Fruit fly (Drosophila melanogaster) whole organism, embryonic: Measurements from ENCODE around the gene Pvr.

Source experiments
- ATbp ChIP-seq: fragments of 200-800 bp; sonication (Bioruptor generic); optimal IDR thresholded peaks from 2 replicates; lab custom pipeline; 2017; ENCODE audit warnings: missing biosample characterization, mild to moderate bottlenecking, missing genetic modification characterization, missing genetic modification reagents
- Atf3 ChIP-seq: fragments of 200-800 bp; sonication (Bioruptor generic); optimal IDR thresholded peaks from 3 replicates; lab custom pipeline; 2016; ENCODE audit warnings: missing biosample characterization, missing genetic modification characterization
- Atf6 ChIP-seq: fragments of 200-800 bp; sonication (Bioruptor generic); IDR thresholded peaks from 2 replicates; pipeline ENCODE4 v1.3.6; 2022; ENCODE audit warnings: missing biosample characterization, missing genetic modification characterization
- BtbVII ChIP-seq: fragments of 200-800 bp; sonication (Bioruptor generic); optimal IDR thresholded peaks from 3 replicates; lab custom pipeline; 2017; ENCODE audit warnings: missing biosample characterization, mild to moderate bottlenecking, missing genetic modification characterization
- C15 ChIP-seq: fragments of 200-800 bp; sonication (Bioruptor generic); IDR thresholded peaks from 3 replicates; pipeline ENCODE4 v1.3.6; 2022; ENCODE audit warnings: missing biosample characterization, missing genetic modification characterization
- CG1024 ChIP-seq: fragments of 200-800 bp; sonication (Bioruptor generic); IDR thresholded peaks from 2 replicates; pipeline ENCODE4 v1.3.6; 2022; ENCODE audit warnings: missing biosample characterization, missing genetic modification characterization
- CG10274 ChIP-seq: fragments of 200-800 bp; sonication (Bioruptor generic); optimal IDR thresholded peaks from 3 replicates; lab custom pipeline; 2017; ENCODE audit warnings: missing biosample characterization, mild to moderate bottlenecking, missing genetic modification characterization
- CG10431 ChIP-seq: fragments of 200-800 bp; sonication (Bioruptor generic); optimal IDR thresholded peaks from 3 replicates; lab custom pipeline; 2018; ENCODE audit warnings: missing biosample characterization, mild to moderate bottlenecking, missing genetic modification characterization
- CG11398 ChIP-seq: fragments of 200-800 bp; sonication (Bioruptor generic); optimal IDR thresholded peaks from 2 replicates; lab custom pipeline; 2016; ENCODE audit warnings: missing biosample characterization, missing genetic modification characterization
- CG1233 ChIP-seq: fragments of 200-800 bp; sonication (Bioruptor generic); optimal IDR thresholded peaks from 4 replicates; lab custom pipeline; 2018; ENCODE audit warnings: missing biosample characterization, mild to moderate bottlenecking, missing genetic modification characterization
- CG14050 ChIP-seq: fragments of 200-800 bp; sonication (Bioruptor generic); IDR thresholded peaks from 3 replicates; pipeline ENCODE4 v1.3.6; 2022; ENCODE audit warnings: missing biosample characterization, missing genetic modification characterization
- CG14667 ChIP-seq: fragments of 200-800 bp; sonication (Bioruptor generic); IDR thresholded peaks from 2 replicates; pipeline ENCODE4 v1.3.6; 2022; ENCODE audit warnings: missing biosample characterization, missing genetic modification characterization
- CG1792 ChIP-seq: fragments of 200-800 bp; sonication (Bioruptor generic); optimal IDR thresholded peaks from 2 replicates; lab custom pipeline; 2016; ENCODE audit warnings: missing biosample characterization, missing genetic modification characterization
- CG18599 ChIP-seq: fragments of 200-800 bp; sonication (Bioruptor generic); optimal IDR thresholded peaks from 3 replicates; lab custom pipeline; 2017; ENCODE audit warnings: missing biosample characterization, missing genetic modification characterization, mild to moderate bottlenecking, moderate library complexity, missing genetic modification reagents
- CG2199 ChIP-seq: fragments of 200-800 bp; sonication (Bioruptor generic); IDR thresholded peaks from 3 replicates; pipeline ENCODE4 v1.3.6; 2022; ENCODE audit warnings: missing biosample characterization, missing genetic modification characterization
- CG31388 ChIP-seq: fragments of 200-800 bp; sonication (Bioruptor generic); optimal IDR thresholded peaks from 2 replicates; lab custom pipeline; 2016; ENCODE audit warnings: missing biosample characterization, missing genetic modification characterization
- CG3407 ChIP-seq: fragments of 200-800 bp; sonication (Bioruptor generic); optimal IDR thresholded peaks from 2 replicates; lab custom pipeline; 2018; ENCODE audit warnings: missing biosample characterization, mild to moderate bottlenecking, missing genetic modification characterization
- CG34376 ChIP-seq: fragments of 200-800 bp; sonication (Bioruptor generic); optimal IDR thresholded peaks from 2 replicates; lab custom pipeline; 2018; ENCODE audit warnings: missing biosample characterization, mild to moderate bottlenecking, missing genetic modification characterization
- CG3847 ChIP-seq: fragments of 200-800 bp; sonication (Bioruptor generic); IDR thresholded peaks from 2 replicates; pipeline ENCODE4 v1.3.6; 2022; ENCODE audit warnings: missing biosample characterization, missing genetic modification characterization
- CG3995 ChIP-seq: fragments of 200-800 bp; sonication (Bioruptor generic); optimal IDR thresholded peaks from 3 replicates; lab custom pipeline; 2016; ENCODE audit warnings: missing biosample characterization, missing genetic modification characterization
- CG6854 ChIP-seq: fragments of 200-800 bp; sonication (Bioruptor generic); optimal IDR thresholded peaks from 3 replicates; lab custom pipeline; 2017; ENCODE audit warnings: missing biosample characterization, mild to moderate bottlenecking, missing genetic modification characterization
- CHES-1-like ChIP-seq: fragments of 200-800 bp; sonication (Bioruptor generic); optimal IDR thresholded peaks from 2 replicates; lab custom pipeline; 2016; ENCODE audit warnings: missing biosample characterization, missing genetic modification characterization
- CoRest ChIP-seq: fragments of 200-800 bp; sonication (Bioruptor generic); optimal IDR thresholded peaks from 3 replicates; lab custom pipeline; 2018; ENCODE audit warnings: missing biosample characterization, mild to moderate bottlenecking, missing genetic modification characterization, moderate library complexity
- CrebB ChIP-seq: fragments of 200-800 bp; sonication (Bioruptor generic); optimal IDR thresholded peaks from 3 replicates; lab custom pipeline; 2018; ENCODE audit warnings: missing biosample characterization, mild to moderate bottlenecking, missing genetic modification characterization
- D19A ChIP-seq: fragments of 200-800 bp; optimal IDR thresholded peaks from 3 replicates; lab custom pipeline; 2019; ENCODE audit warnings: missing biosample characterization, mild to moderate bottlenecking, missing genetic modification characterization, moderate library complexity
- GATAe ChIP-seq: fragments of 200-800 bp; sonication (Bioruptor generic); conservative IDR thresholded peaks from 2 replicates; pipeline ENCODE4 v1.3.6; 2022; ENCODE audit warnings: missing biosample characterization, missing genetic modification characterization
- Gsc ChIP-seq: fragments of 200-800 bp; sonication (Bioruptor generic); IDR thresholded peaks from 2 replicates; pipeline ENCODE4 v1.3.6; 2022; ENCODE audit warnings: missing biosample characterization, missing genetic modification characterization
- H15 ChIP-seq: fragments of 200-800 bp; sonication (Bioruptor generic); IDR thresholded peaks from 3 replicates; pipeline ENCODE4 v1.3.6; 2022; ENCODE audit warnings: missing biosample characterization, missing genetic modification characterization
- HLH4C ChIP-seq: fragments of 200-800 bp; sonication (Bioruptor generic); IDR thresholded peaks from 3 replicates; pipeline ENCODE4 v1.3.6; 2022; ENCODE audit warnings: missing biosample characterization, missing genetic modification characterization; ENCODE audit not compliant: partially characterized antibody
- Hr3 ChIP-seq: fragments of 200-800 bp; sonication (Bioruptor generic); optimal IDR thresholded peaks from 3 replicates; lab custom pipeline; 2016; ENCODE audit warnings: missing biosample characterization, missing genetic modification characterization
- MESR4 ChIP-seq: fragments of 200-800 bp; sonication (Bioruptor generic); optimal IDR thresholded peaks from 2 replicates; lab custom pipeline; 2018; ENCODE audit warnings: missing biosample characterization, mild to moderate bottlenecking, missing genetic modification characterization, moderate library complexity
- Sox102F ChIP-seq: fragments of 200-800 bp; sonication (Bioruptor generic); optimal IDR thresholded peaks from 2 replicates; lab custom pipeline; 2018; ENCODE audit warnings: missing biosample characterization, mild to moderate bottlenecking, missing genetic modification characterization, moderate library complexity
- Tbp ChIP-seq: fragments of >200 bp; optimal IDR thresholded peaks from 2 replicates; lab custom pipeline; 2018; ENCODE audit warnings: missing biosample characterization, missing genetic modification characterization
- aop ChIP-seq: fragments of 200-800 bp; sonication (Bioruptor generic); IDR thresholded peaks from 2 replicates; pipeline ENCODE4 v1.3.6; 2022; ENCODE audit warnings: missing biosample characterization, missing genetic modification characterization
- ap ChIP-seq: fragments of 200-800 bp; sonication (Bioruptor generic); IDR thresholded peaks from 2 replicates; pipeline ENCODE4 v1.3.6; 2022; ENCODE audit warnings: missing biosample characterization, missing genetic modification characterization
- bbx ChIP-seq: fragments of 200-800 bp; sonication (Bioruptor generic); IDR thresholded peaks from 2 replicates; pipeline ENCODE4 v1.3.6; 2022; ENCODE audit warnings: missing biosample characterization, missing genetic modification characterization; ENCODE audit not compliant: partially characterized antibody
- dati ChIP-seq: fragments of 200-800 bp; sonication (Bioruptor generic); IDR thresholded peaks from 2 replicates; pipeline ENCODE4 v1.3.6; 2022; ENCODE audit warnings: missing biosample characterization, missing genetic modification characterization
- emc ChIP-seq: fragments of 200-800 bp; sonication (Bioruptor generic); optimal IDR thresholded peaks from 2 replicates; lab custom pipeline; 2016; ENCODE audit warnings: missing biosample characterization, missing genetic modification characterization
- ems ChIP-seq: fragments of 200-800 bp; sonication (Bioruptor generic); optimal IDR thresholded peaks from 3 replicates; lab custom pipeline; 2016; ENCODE audit warnings: missing biosample characterization, missing genetic modification characterization
- esg ChIP-seq: fragments of 200-800 bp; sonication (Bioruptor generic); conservative IDR thresholded peaks from 2 replicates; pipeline ENCODE4 v1.3.6; 2022; ENCODE audit warnings: missing biosample characterization, missing genetic modification characterization
- ewg ChIP-seq: fragments of 200-800 bp; sonication (Bioruptor generic); optimal IDR thresholded peaks from 3 replicates; lab custom pipeline; 2017; ENCODE audit warnings: mild to moderate bottlenecking, missing biosample characterization, missing genetic modification reagents, missing genetic modification characterization
- gfzf ChIP-seq: fragments of 200-800 bp; sonication (Bioruptor generic); optimal IDR thresholded peaks from 2 replicates; lab custom pipeline; 2016; ENCODE audit warnings: missing biosample characterization, mild to moderate bottlenecking, missing genetic modification characterization, moderate library complexity
- gt ChIP-seq: fragments of 200-800 bp; sonication (Bioruptor generic); IDR thresholded peaks from 2 replicates; pipeline ENCODE4 v1.3.6; 2022; ENCODE audit warnings: missing biosample characterization, missing genetic modification characterization
- hth ChIP-seq: fragments of >200 bp; optimal IDR thresholded peaks from 2 replicates; lab custom pipeline; 2017; ENCODE audit warnings: inconsistent platforms
- jigr1 ChIP-seq: fragments of 200-800 bp; sonication (Bioruptor generic); IDR thresholded peaks from 3 replicates; pipeline ENCODE4 v1.3.6; 2022; ENCODE audit warnings: missing biosample characterization, missing genetic modification characterization
- jing ChIP-seq: fragments of 200-800 bp; sonication (Bioruptor generic); optimal IDR thresholded peaks from 2 replicates; lab custom pipeline; 2018; ENCODE audit warnings: missing biosample characterization, mild to moderate bottlenecking, missing genetic modification characterization
- oc ChIP-seq: fragments of 200-800 bp; sonication (Bioruptor generic); optimal IDR thresholded peaks from 2 replicates; lab custom pipeline; 2018; ENCODE audit warnings: missing biosample characterization, mild to moderate bottlenecking, missing genetic modification characterization, moderate library complexity
- org-1 ChIP-seq: fragments of 200-800 bp; sonication (Bioruptor generic); optimal IDR thresholded peaks from 2 replicates; lab custom pipeline; 2017; ENCODE audit warnings: missing biosample characterization, missing genetic modification characterization
- pfk ChIP-seq: fragments of 200-800 bp; sonication (Bioruptor generic); optimal IDR thresholded peaks from 2 replicates; lab custom pipeline; 2018; ENCODE audit warnings: missing biosample characterization, mild to moderate bottlenecking, missing genetic modification characterization, moderate library complexity
- pita ChIP-seq: fragments of 200-800 bp; sonication (Bioruptor generic); optimal IDR thresholded peaks from 2 replicates; lab custom pipeline; 2017; ENCODE audit warnings: missing biosample characterization, mild to moderate bottlenecking, missing genetic modification characterization
- slou ChIP-seq: fragments of 200-800 bp; sonication (Bioruptor generic); optimal IDR thresholded peaks from 3 replicates; lab custom pipeline; 2016; ENCODE audit warnings: missing biosample characterization, missing genetic modification characterization
- trem ChIP-seq: fragments of 200-800 bp; optimal IDR thresholded peaks from 3 replicates; lab custom pipeline; 2019; ENCODE audit warnings: missing biosample characterization, mild to moderate bottlenecking, missing genetic modification characterization, moderate library complexity
- vfl ChIP-seq: fragments of 200-800 bp; sonication (Bioruptor generic); optimal IDR thresholded peaks from 2 replicates; lab custom pipeline; 2016; ENCODE audit warnings: missing biosample characterization, missing genetic modification characterization

The Pvr gene

dm6 chr2L:8266145-8266544 is 26.5 kb upstream of the Pvr start (continued):
- TF ChIP-seq CG18599 (GFP tag; lab: Kevin White, UChicago) (peak; percentile 52), CG11398 (GFP tag; lab: Kevin White, UChicago) (no peak), emc (GFP tag; lab: Kevin White, UChicago) (no peak), vfl (no peak), CG1024 (GFP tag; lab: Robert Waterston, UW) (no peak), trem (tag; lab: Kevin White, UChicago) (peak; percentile 10), ems (no peak), aop (no peak), slou (GFP tag; lab: Kevin White, UChicago) (no peak), CG2199 (GFP tag; lab: Robert Waterston, UW) (no peak), CG14667 (GFP tag; lab: Robert Waterston, UW) (no peak), pfk (GFP tag; lab: Kevin White, UChicago) (no peak), CG34376 (GFP tag; lab: Kevin White, UChicago) (no peak), D19A (tag; lab: Kevin White, UChicago) (peak; percentile 49), CG31388 (GFP tag; lab: Kevin White, UChicago) (no peak), Atf3 (no peak), ewg (no peak), CG3847 (GFP tag; lab: Robert Waterston, UW) (peak; percentile 37; the same call in 1 of the 2 replicates), CG3995 (no peak), dati (GFP tag; lab: Robert Waterston, UW) (no peak), HLH4C (GFP tag; lab: Robert Waterston, UW) (no peak), esg (GFP tag; lab: Robert Waterston, UW) (peak; percentile 54), pita (no peak), C15 (no peak), ATbp (peak; percentile 66), hth (lab: Kevin White, UChicago) (no peak), CHES-1-like (GFP tag; lab: Kevin White, UChicago) (no peak), H15 (GFP tag; lab: Robert Waterston, UW) (no peak), CG10274 (no peak), Tbp (no peak), Hr3 (GFP tag; lab: Kevin White, UChicago) (peak; percentile 36), gt (GFP tag; lab: Robert Waterston, UW) (no peak), MESR4 (GFP tag; lab: Kevin White, UChicago) (no peak), CoRest (tag; lab: Kevin White, UChicago) (peak; percentile 72), CrebB (tag; lab: Kevin White, UChicago) (no peak), oc (tag; lab: Kevin White, UChicago) (peak; percentile 9), jing (peak; percentile 31), GATAe (no peak), ap (GFP tag; lab: Robert Waterston, UW) (no peak), CG6854 (GFP tag; lab: Kevin White, UChicago) (peak; percentile 14), Atf6 (GFP tag; lab: Robert Waterston, UW) (peak; percentile 36; the same call in 1 of the 2 replicates), org-1 (peak; percentile 44), CG1233 (GFP tag; lab: Kevin White, UChicago) (peak; percentile 55), CG14050 (GFP tag; lab: Robert Waterston, UW) (no peak), CG10431 (GFP tag; lab: Kevin White, UChicago) (no peak), bbx (no peak), BtbVII (no peak), jigr1 (GFP tag; lab: Robert Waterston, UW) (no peak), Gsc (no peak), CG1792 (no peak), gfzf (no peak), Sox102F (peak; percentile 59), CG3407 (GFP tag; lab: Kevin White, UChicago) (peak; percentile 31)
